Worm (Caenorhabditis elegans) whole organism, young adult: Measurements from ENCODE around the gene pqn-2.

Experiments used
- C06A6.2 ChIP-seq: fragments of 200-800 bp; sonication (Bioruptor generic); conservative IDR thresholded peaks from 2 replicates; pipeline ENCODE4 v1.3.6; 2022; ENCODE audit warnings: missing genetic modification characterization, missing compliant biosample characterization
- C17E4.6 ChIP-seq: fragments of 200-800 bp; sonication (Bioruptor generic); IDR thresholded peaks from 2 replicates; pipeline ENCODE4 v1.3.6; 2022; ENCODE audit warnings: missing genetic modification reagents, missing genetic modification characterization, missing compliant biosample characterization
- F37B4.10 ChIP-seq: fragments of 200-800 bp; sonication (Bioruptor generic); IDR thresholded peaks from 2 replicates; pipeline ENCODE4 v1.3.6; 2022; ENCODE audit warnings: missing genetic modification characterization, missing compliant biosample characterization
- F39B2.1 ChIP-seq: fragments of 200-800 bp; sonication (Bioruptor generic); IDR thresholded peaks from 2 replicates; pipeline ENCODE4 v1.3.6; 2022; ENCODE audit warnings: missing genetic modification reagents, missing genetic modification characterization, missing compliant biosample characterization
- F49E8.2 ChIP-seq: sonication (generic microtip); optimal IDR thresholded peaks from 3 replicates; lab custom pipeline; 2017; ENCODE audit warnings: missing genetic modification characterization, mild to moderate bottlenecking, missing compliant biosample characterization, antibody characterized with exemption, moderate library complexity; ENCODE audit not compliant: insufficient read depth
- T07F8.4 ChIP-seq: sonication (generic microtip); optimal IDR thresholded peaks from 2 replicates; lab custom pipeline; 2016; ENCODE audit warnings: mild to moderate bottlenecking, missing genetic modification characterization, moderate library complexity, missing compliant biosample characterization
- Y67H2A.10 ChIP-seq: fragments of 200-800 bp; sonication (Bioruptor generic); conservative IDR thresholded peaks from 2 replicates; pipeline ENCODE4 v1.3.6; 2022; ENCODE audit warnings: missing genetic modification reagents, missing genetic modification characterization, missing compliant biosample characterization
- Y79H2A.3 ChIP-seq: fragments of 200-800 bp; sonication (Bioruptor generic); conservative IDR thresholded peaks from 2 replicates; pipeline ENCODE4 v1.3.6; 2022; ENCODE audit warnings: missing genetic modification reagents, missing genetic modification characterization, missing compliant biosample characterization
- Y95B8A.8 ChIP-seq: fragments of 200-800 bp; sonication (Bioruptor generic); IDR thresholded peaks from 2 replicates; pipeline ENCODE4 v1.3.6; 2022; ENCODE audit warnings: missing genetic modification reagents, missing genetic modification characterization, missing compliant biosample characterization
- akir-1 ChIP-seq: fragments of 200-800 bp; sonication (Bioruptor generic); optimal IDR thresholded peaks from 2 replicates; lab custom pipeline; 2018; ENCODE audit warnings: mild to moderate bottlenecking, missing genetic modification characterization, moderate library complexity, missing compliant biosample characterization
- aptf-2 ChIP-seq: fragments of 200-800 bp; sonication (Bioruptor generic); conservative IDR thresholded peaks from 2 replicates; pipeline ENCODE4 v1.3.6; 2022; ENCODE audit warnings: missing genetic modification reagents, missing genetic modification characterization, missing compliant biosample characterization
- aptf-3 ChIP-seq: fragments of 200-800 bp; sonication (Bioruptor generic); IDR thresholded peaks from 2 replicates; pipeline ENCODE4 v1.3.6; 2022; ENCODE audit warnings: missing genetic modification characterization, missing compliant biosample characterization
- atf-7 ChIP-seq: sonication (generic microtip); optimal IDR thresholded peaks from 2 replicates; lab custom pipeline; 2017; ENCODE audit warnings: mild to moderate bottlenecking, missing genetic modification characterization, missing compliant biosample characterization
- bed-1 ChIP-seq: fragments of 200-800 bp; sonication (Bioruptor generic); IDR thresholded peaks from 2 replicates; pipeline ENCODE4 v1.3.6; 2022; ENCODE audit warnings: missing genetic modification reagents, missing genetic modification characterization, missing compliant biosample characterization
- cebp-1 ChIP-seq, 2 experiments: fragments of 200-800 bp in 1 of 2; sonication (Bioruptor generic) in 1 of 2; sonication (generic microtip) in 1 of 2; IDR thresholded peaks in 1 of 2; optimal IDR thresholded peaks in 1 of 2; 2 replicates each; pipeline versions ENCODE4 v1.3.6 to Lab custom; 2017 to 2022; ENCODE audit warnings: missing compliant biosample characterization in 2 of 2, missing genetic modification characterization in 2 of 2, mild to moderate bottlenecking in 1 of 2, missing genetic modification reagents in 1 of 2, moderate library complexity in 1 of 2
- ceh-100 ChIP-seq: fragments of 200-800 bp; sonication (Bioruptor generic); IDR thresholded peaks from 2 replicates; pipeline ENCODE4 v1.3.6; 2022; ENCODE audit warnings: missing genetic modification reagents, missing genetic modification characterization, missing compliant biosample characterization
- ceh-58 ChIP-seq: fragments of 200-800 bp; sonication (Bioruptor generic); IDR thresholded peaks from 2 replicates; pipeline ENCODE4 v1.3.6; 2022; ENCODE audit warnings: missing genetic modification characterization, missing compliant biosample characterization
- dox-1 ChIP-seq: fragments of 200-800 bp; sonication (Bioruptor generic); IDR thresholded peaks from 2 replicates; pipeline ENCODE4 v1.3.6; 2022; ENCODE audit warnings: missing genetic modification reagents, missing genetic modification characterization, missing compliant biosample characterization
- efl-1 ChIP-seq: fragments of 150-350 bp; optimal IDR thresholded peaks from 2 replicates; lab custom pipeline; 2014; ENCODE audit warnings: missing biosample characterization, missing genetic modification reagents, missing genetic modification characterization
- egl-44 ChIP-seq: fragments of 200-800 bp; sonication (Bioruptor generic); IDR thresholded peaks from 2 replicates; pipeline ENCODE4 v1.3.6; 2022; ENCODE audit warnings: missing genetic modification reagents, missing genetic modification characterization, missing compliant biosample characterization
- egrh-3 ChIP-seq: fragments of 200-800 bp; sonication (Bioruptor generic); IDR thresholded peaks from 2 replicates; pipeline ENCODE4 v1.3.6; 2022; ENCODE audit warnings: missing genetic modification reagents, missing genetic modification characterization, missing compliant biosample characterization
- ets-4 ChIP-seq: fragments of 200-800 bp; sonication (Bioruptor generic); optimal IDR thresholded peaks from 2 replicates; lab custom pipeline; 2018; ENCODE audit warnings: mild to moderate bottlenecking, missing genetic modification characterization, missing compliant biosample characterization
- fkh-3 ChIP-seq: sonication (generic microtip); optimal IDR thresholded peaks from 2 replicates; lab custom pipeline; 2016; ENCODE audit warnings: mild to moderate bottlenecking, missing genetic modification characterization, missing compliant biosample characterization
- hsf-1 ChIP-seq: fragments of 200-800 bp; sonication (Bioruptor generic); IDR thresholded peaks from 2 replicates; pipeline ENCODE4 v1.3.6; 2022; ENCODE audit warnings: missing genetic modification reagents, missing genetic modification characterization, missing compliant biosample characterization
- let-607 ChIP-seq, 2 experiments: fragments of 200-800 bp in 1 of 2; sonication (Bioruptor generic) in 1 of 2; sonication (generic microtip) in 1 of 2; optimal IDR thresholded peaks; 2 replicates each; lab custom pipeline; 2016 to 2018; ENCODE audit warnings: mild to moderate bottlenecking in 2 of 2, missing compliant biosample characterization in 2 of 2, missing genetic modification characterization in 2 of 2, moderate library complexity in 2 of 2, missing genotype in 1 of 2
- lin-54 ChIP-seq: fragments of 200-800 bp; sonication (Bioruptor generic); optimal IDR thresholded peaks from 2 replicates; lab custom pipeline; 2018; ENCODE audit warnings: mild to moderate bottlenecking, missing genetic modification characterization, missing compliant biosample characterization
- lir-1 ChIP-seq: fragments of 200-800 bp; sonication (Bioruptor generic); conservative IDR thresholded peaks from 2 replicates; pipeline ENCODE4 v1.3.6; 2022; ENCODE audit warnings: missing genetic modification reagents, missing genetic modification characterization, missing compliant biosample characterization
- madf-6 ChIP-seq: fragments of 200-800 bp; sonication (Bioruptor generic); IDR thresholded peaks from 2 replicates; pipeline ENCODE4 v1.3.6; 2022; ENCODE audit warnings: missing genetic modification reagents, missing genetic modification characterization, missing compliant biosample characterization
- madf-8 ChIP-seq: fragments of 200-800 bp; sonication (Bioruptor generic); conservative IDR thresholded peaks from 2 replicates; pipeline ENCODE4 v1.3.6; 2022; ENCODE audit warnings: missing genetic modification reagents, missing genetic modification characterization, missing compliant biosample characterization
- mes-4 ChIP-seq: sonication (generic microtip); optimal IDR thresholded peaks from 2 replicates; lab custom pipeline; 2016; ENCODE audit warnings: missing genotype, missing genetic modification characterization, missing compliant biosample characterization
- nhr-80 ChIP-seq: sonication (generic microtip); optimal IDR thresholded peaks from 2 replicates; lab custom pipeline; 2016; ENCODE audit warnings: missing genetic modification characterization, missing compliant biosample characterization
- nhr-90 ChIP-seq: sonication (generic microtip); optimal IDR thresholded peaks from 2 replicates; lab custom pipeline; 2016; ENCODE audit warnings: missing genotype, mild to moderate bottlenecking, missing genetic modification characterization, missing compliant biosample characterization
- pbrm-1 ChIP-seq: fragments of 200-800 bp; sonication (Bioruptor generic); IDR thresholded peaks from 2 replicates; pipeline ENCODE4 v1.3.6; 2022; ENCODE audit warnings: missing genetic modification reagents, missing genetic modification characterization, missing compliant biosample characterization
- pha-4 ChIP-seq: fragments of 150-350 bp; sonication (generic microtip); optimal IDR thresholded peaks from 2 replicates; lab custom pipeline; 2014; ENCODE audit warnings: missing biosample characterization, missing genetic modification reagents, missing genetic modification characterization
- rec-8 ChIP-seq, 2 experiments: sonication (generic microtip); optimal IDR thresholded peaks; 2 replicates each; lab custom pipeline; 2016; ENCODE audit warnings: mild to moderate bottlenecking in 2 of 2, missing genetic modification characterization in 2 of 2, missing genetic modification reagents in 2 of 2, missing genotype in 2 of 2, missing biosample characterization in 1 of 2, missing compliant biosample characterization in 1 of 2, moderate library complexity in 1 of 2
- sdz-38 ChIP-seq: sonication (generic microtip); optimal IDR thresholded peaks from 2 replicates; lab custom pipeline; 2016; ENCODE audit warnings: missing genotype, missing genetic modification characterization, missing compliant biosample characterization
- snpc-1.1 ChIP-seq: sonication (generic microtip); optimal IDR thresholded peaks from 2 replicates; lab custom pipeline; 2017; ENCODE audit warnings: missing genetic modification characterization, mild to moderate bottlenecking, missing compliant biosample characterization, antibody characterized with exemption, moderate library complexity, missing genotype, missing genetic modification reagents; ENCODE audit not compliant: insufficient read depth
- snpc-1.3 ChIP-seq: sonication (generic microtip); optimal IDR thresholded peaks from 2 replicates; lab custom pipeline; 2017; ENCODE audit warnings: missing genetic modification characterization, mild to moderate bottlenecking, missing compliant biosample characterization, antibody characterized with exemption, moderate library complexity, missing genotype, missing genetic modification reagents; ENCODE audit not compliant: insufficient read depth
- tbp1 ChIP-seq: fragments of 200-800 bp; sonication (Bioruptor generic); optimal IDR thresholded peaks from 2 replicates; lab custom pipeline; 2018; ENCODE audit warnings: mild to moderate bottlenecking, missing genetic modification characterization, missing compliant biosample characterization
- unc-62 ChIP-seq: fragments of 150-350 bp; optimal IDR thresholded peaks from 2 replicates; lab custom pipeline; 2014; ENCODE audit warnings: missing biosample characterization, missing genetic modification reagents, missing genetic modification characterization
- ztf-22 ChIP-seq: fragments of 200-800 bp; sonication (Bioruptor generic); optimal IDR thresholded peaks from 2 replicates; lab custom pipeline; 2018; ENCODE audit warnings: mild to moderate bottlenecking, missing genetic modification characterization, moderate library complexity, missing compliant biosample characterization
- ztf-26 ChIP-seq: sonication (generic microtip); optimal IDR thresholded peaks from 2 replicates; lab custom pipeline; 2017; ENCODE audit warnings: missing genetic modification characterization, missing compliant biosample characterization
- ztf-3 ChIP-seq: fragments of 200-800 bp; sonication (Bioruptor generic); optimal IDR thresholded peaks from 2 replicates; lab custom pipeline; 2018; ENCODE audit warnings: mild to moderate bottlenecking, missing genetic modification characterization, missing compliant biosample characterization
- ztf-6 ChIP-seq: fragments of 200-800 bp; sonication (Bioruptor generic); IDR thresholded peaks from 2 replicates; pipeline ENCODE4 v1.3.6; 2022; ENCODE audit warnings: missing genetic modification reagents, missing genetic modification characterization, missing compliant biosample characterization

Gene pqn-2

DNA sequence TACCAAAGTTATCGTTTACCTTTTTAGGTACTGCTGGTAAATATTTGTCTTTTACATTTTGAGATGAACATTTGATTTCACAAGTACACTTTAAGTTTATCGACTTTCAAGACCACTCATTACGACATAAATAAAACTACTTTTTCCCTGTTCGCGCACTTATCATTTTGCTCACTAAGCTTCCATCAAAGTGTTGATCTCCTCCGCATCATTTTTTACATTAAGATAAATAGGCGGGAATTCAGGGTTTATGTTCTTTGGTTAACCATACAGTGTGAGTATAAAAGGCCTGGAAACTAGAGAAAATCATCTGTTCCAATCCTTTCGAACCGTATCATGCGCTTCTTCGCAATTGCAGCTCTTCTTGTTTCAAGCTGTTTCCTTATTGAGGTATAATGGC lies at the start of gene pqn-2:
Gene pqn-2 (plus strand): TSS at position 301 of the 400 bp plus-strand sequence.
- TF ChIP-seq F49E8.2, result no peak
- no peak for TF ChIP-seq lin-54 (GFP tag; lab: Kevin White, UChicago)
- TF ChIP-seq nhr-90 (tag; lab: Kevin White, UChicago), result no peak
- no peak for TF ChIP-seq fkh-3 (tag; lab: Kevin White, UChicago)
- TF ChIP-seq sdz-38 (tag; lab: Kevin White, UChicago), result no peak
- TF ChIP-seq akir-1 (GFP tag; lab: Kevin White, UChicago), result no peak
- no peak for TF ChIP-seq madf-8
- TF ChIP-seq, all 124 proteins: peak for 0

ce11 chrV:10333843-10334242 lies 48.4 kb upstream of the pqn-2 start:
- TF ChIP-seq lin-54 (GFP tag; lab: Kevin White, UChicago) (no peak), snpc-1.1 (no peak), aptf-2 (no peak), dox-1 (GFP tag; lab: Robert Waterston, UW) (peak; percentile 17; the same call in 1 of the 2 replicates), let-607 (tag; optimal IDR thresholded peaks at IDR 0.05; lab: Kevin White, UChicago) (peak; percentile 33 to 43), Y79H2A.3 (no peak), ztf-22 (peak; percentile 63), unc-62 (GFP tag; lab: Kevin White, UChicago) (peak; percentile 71), Y67H2A.10 (no peak), madf-6 (GFP tag; lab: Robert Waterston, UW) (no peak), ztf-3 (GFP tag; lab: Kevin White, UChicago) (no peak), nhr-80 (tag; lab: Kevin White, UChicago) (peak; percentile 97), hsf-1 (no peak), pbrm-1 (GFP tag; lab: Robert Waterston, UW) (no peak), bed-1 (GFP tag; lab: Robert Waterston, UW) (no peak), lir-1 (no peak), F39B2.1 (GFP tag; lab: Robert Waterston, UW) (no peak), ceh-58 (GFP tag; lab: Robert Waterston, UW) (no peak), C06A6.2 (GFP tag; lab: Robert Waterston, UW) (0 out of 2 replicates have a peak, but pooled peaks have one; percentile 11), T07F8.4 (tag; lab: Kevin White, UChicago) (no peak), ztf-26 (tag; lab: Kevin White, UChicago) (no peak), ztf-6 (no peak), tbp1 (GFP tag; lab: Kevin White, UChicago) (peak; percentile 6), pha-4 (tag; lab: Kevin White, UChicago) (no peak), nhr-90 (tag; lab: Kevin White, UChicago) (peak; percentile 17), C17E4.6 (GFP tag; lab: Robert Waterston, UW) (no peak), cebp-1 (GFP tag; IDR thresholded peaks at IDR 0.05; lab: Robert Waterston, UW) (no peak), cebp-1 (tag; optimal IDR thresholded peaks at IDR 0.05; lab: Kevin White, UChicago) (peak; percentile 57), akir-1 (GFP tag; lab: Kevin White, UChicago) (no peak), F37B4.10 (no peak), snpc-1.3 (tag; lab: Kevin White, UChicago) (no peak), ets-4 (GFP tag; lab: Kevin White, UChicago) (peak; percentile 60), egl-44 (GFP tag; lab: Robert Waterston, UW) (0 out of 2 replicates have a peak, but pooled peaks have one; percentile 17), aptf-3 (GFP tag; lab: Robert Waterston, UW) (no peak), Y95B8A.8 (GFP tag; lab: Robert Waterston, UW) (no peak), efl-1 (GFP tag; lab: Kevin White, UChicago) (no peak), rec-8 (tag; optimal IDR thresholded peaks at IDR 0.05; lab: Kevin White, UChicago) (no peak), ceh-100 (no peak), egrh-3 (GFP tag; lab: Robert Waterston, UW) (no peak), atf-7 (tag; lab: Kevin White, UChicago) (peak; percentile 78), mes-4 (tag; lab: Kevin White, UChicago) (no peak)
- TF ChIP-seq, all 124 proteins: peak for 12
